Worm (Caenorhabditis elegans) whole organism, late embryonic: ENCODE results near the gene nhr-3.

Source experiments
- ceh-24 ChIP-seq: sonication (generic microtip); optimal IDR thresholded peaks from 2 replicates; lab custom pipeline; 2016; ENCODE audit warnings: mild to moderate bottlenecking, missing genetic modification characterization, missing compliant biosample characterization
- ceh-34 ChIP-seq: sonication (generic microtip); optimal IDR thresholded peaks from 2 replicates; lab custom pipeline; 2016; ENCODE audit warnings: mild to moderate bottlenecking, missing genetic modification characterization, missing compliant biosample characterization
- dve-1 ChIP-seq: sonication (generic microtip); optimal IDR thresholded peaks from 2 replicates; lab custom pipeline; 2017; ENCODE audit warnings: antibody characterized with exemption, mild to moderate bottlenecking, missing genetic modification characterization, missing compliant biosample characterization
- elt-2 ChIP-seq: sonication (generic microtip); optimal IDR thresholded peaks from 2 replicates; lab custom pipeline; 2016; ENCODE audit warnings: missing genetic modification reagents, missing genetic modification characterization, missing compliant biosample characterization
- fkh-10 ChIP-seq: fragments of 150-350 bp; optimal IDR thresholded peaks from 2 replicates; lab custom pipeline; 2014; ENCODE audit warnings: missing biosample characterization, missing genetic modification reagents, missing genetic modification characterization
- madf-2 ChIP-seq: sonication (generic microtip); optimal IDR thresholded peaks from 2 replicates; lab custom pipeline; 2017; ENCODE audit warnings: missing genetic modification characterization, missing compliant biosample characterization
- nhr-11 ChIP-seq: fragments of 150-350 bp; optimal IDR thresholded peaks from 2 replicates; lab custom pipeline; 2014; ENCODE audit warnings: missing biosample characterization, missing genetic modification characterization
- pha-4 ChIP-seq: fragments of 150-350 bp; optimal IDR thresholded peaks from 2 replicates; lab custom pipeline; 2018; ENCODE audit warnings: missing biosample characterization, missing genetic modification reagents, missing genetic modification characterization
- sox-2 ChIP-seq: fragments of 200-800 bp; sonication (Bioruptor generic); IDR thresholded peaks from 2 replicates; pipeline ENCODE4 v1.3.6; 2022; ENCODE audit warnings: missing genetic modification reagents, missing genetic modification characterization, missing compliant biosample characterization
- sox-4 ChIP-seq: sonication (generic microtip); optimal IDR thresholded peaks from 2 replicates; lab custom pipeline; 2017; ENCODE audit warnings: mild to moderate bottlenecking, missing genetic modification characterization, inconsistent platforms, missing compliant biosample characterization
- tbx-2 ChIP-seq: sonication (generic microtip); optimal IDR thresholded peaks from 2 replicates; lab custom pipeline; 2016; ENCODE audit warnings: missing genetic modification characterization, missing compliant biosample characterization
- tbx-7 ChIP-seq: sonication (generic microtip); optimal IDR thresholded peaks from 2 replicates; lab custom pipeline; 2016; ENCODE audit warnings: missing genotype, missing genetic modification characterization, missing compliant biosample characterization
- ttx-3 ChIP-seq: sonication (generic microtip); optimal IDR thresholded peaks from 2 replicates; lab custom pipeline; 2016; ENCODE audit warnings: missing genetic modification reagents, missing genetic modification characterization, missing compliant biosample characterization
- unc-3 ChIP-seq, 2 experiments: fragments of 200-800 bp in 1 of 2; sonication (Bioruptor generic) in 1 of 2; sonication (generic microtip) in 1 of 2; conservative IDR thresholded peaks in 1 of 2; optimal IDR thresholded peaks in 1 of 2; 2 replicates each; pipeline versions ENCODE4 v1.3.6 to Lab custom; 2016 to 2022; ENCODE audit warnings: missing compliant biosample characterization in 2 of 2, missing genetic modification characterization in 2 of 2, missing genetic modification reagents in 1 of 2

DNA sequence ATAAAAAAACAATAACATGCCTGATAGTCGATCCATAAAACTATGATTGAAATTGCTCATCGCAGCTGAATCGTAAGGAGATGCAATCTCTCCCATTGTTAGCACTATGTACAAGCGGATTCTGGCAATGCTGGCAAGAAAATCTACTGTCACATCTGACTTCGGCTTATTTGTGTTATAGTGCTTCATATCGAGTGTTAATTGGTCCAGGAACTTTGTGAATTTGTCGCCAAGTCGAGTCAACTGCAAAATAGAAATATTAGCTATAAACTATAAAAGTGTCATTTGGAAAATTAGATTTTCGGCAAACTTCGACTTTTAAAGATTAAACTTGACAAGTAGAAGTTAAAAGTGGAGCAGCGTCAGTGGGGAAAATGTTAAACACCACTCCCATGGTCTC lies 26.0 kb downstream of the nhr-3 start:
- no peak for TF ChIP-seq tbx-2 (tag; lab: Kevin White, UChicago)
- TF ChIP-seq pha-4, result no peak
- TF ChIP-seq ceh-24, result no peak
- TF ChIP-seq elt-2 (tag; lab: Kevin White, UChicago), result no peak
- TF ChIP-seq madf-2, result no peak
- TF ChIP-seq sox-4 (tag; lab: Kevin White, UChicago), result no peak
- no peak for TF ChIP-seq sox-2
- TF ChIP-seq unc-3 (GFP tag; conservative IDR thresholded peaks at IDR 0.05; lab: Robert Waterston, UW), result no peak
- TF ChIP-seq unc-3 (tag; optimal IDR thresholded peaks at IDR 0.05; lab: Kevin White, UChicago), result no peak
- no peak for TF ChIP-seq dve-1 (tag; lab: Kevin White, UChicago)
- TF ChIP-seq nhr-11 (tag; lab: Kevin White, UChicago), result no peak
- TF ChIP-seq tbx-7, result no peak
- no peak for TF ChIP-seq ttx-3 (tag; lab: Kevin White, UChicago)
- TF ChIP-seq fkh-10 (GFP tag; lab: Kevin White, UChicago), result no peak
- TF ChIP-seq ceh-34 (tag; lab: Kevin White, UChicago), result no peak
